Fruit fly (Drosophila melanogaster) whole organism, embryonic: ENCODE results near the gene CG33060.

Source experiments
- Ada2b ChIP-seq: fragments of 200-800 bp; sonication (Bioruptor generic); IDR thresholded peaks from 2 replicates; pipeline ENCODE4 v1.3.6; 2022; ENCODE audit warnings: missing biosample characterization, missing genetic modification characterization
- BEAF-32 ChIP-seq: fragments of 200-800 bp; sonication (Bioruptor generic); optimal IDR thresholded peaks from 3 replicates; lab custom pipeline; 2017; ENCODE audit warnings: missing biosample characterization, missing genetic modification characterization, mild to moderate bottlenecking, moderate library complexity, missing genetic modification reagents
- C15 ChIP-seq: fragments of 200-800 bp; sonication (Bioruptor generic); IDR thresholded peaks from 3 replicates; pipeline ENCODE4 v1.3.6; 2022; ENCODE audit warnings: missing biosample characterization, missing genetic modification characterization
- CG10267 ChIP-seq: fragments of 200-800 bp; sonication (Bioruptor generic); optimal IDR thresholded peaks from 2 replicates; lab custom pipeline; 2018; ENCODE audit warnings: missing biosample characterization, mild to moderate bottlenecking, missing genetic modification characterization, moderate library complexity
- CG14710 ChIP-seq: fragments of 200-800 bp; sonication (Bioruptor generic); optimal IDR thresholded peaks from 3 replicates; lab custom pipeline; 2019; ENCODE audit warnings: missing biosample characterization, mild to moderate bottlenecking, missing genetic modification characterization, moderate library complexity
- CG15514 ChIP-seq: fragments of 200-800 bp; sonication (Bioruptor generic); optimal IDR thresholded peaks from 3 replicates; lab custom pipeline; 2017; ENCODE audit warnings: missing biosample characterization, missing genetic modification characterization, mild to moderate bottlenecking, moderate library complexity, missing genetic modification reagents
- CG1602 ChIP-seq: fragments of 200-800 bp; sonication (Bioruptor generic); optimal IDR thresholded peaks from 3 replicates; lab custom pipeline; 2016; ENCODE audit warnings: missing biosample characterization, missing genetic modification characterization
- CG17186 ChIP-seq: fragments of 200-800 bp; sonication (Bioruptor generic); optimal IDR thresholded peaks from 3 replicates; lab custom pipeline; 2017; ENCODE audit warnings: missing biosample characterization, missing genetic modification reagents, missing genetic modification characterization
- CG2875 ChIP-seq: fragments of 200-800 bp; sonication (Bioruptor generic); optimal IDR thresholded peaks from 2 replicates; lab custom pipeline; 2017; ENCODE audit warnings: missing biosample characterization, mild to moderate bottlenecking, missing genetic modification characterization, missing genetic modification reagents
- CG34422 ChIP-seq: fragments of 200-800 bp; sonication (Bioruptor generic); IDR thresholded peaks from 3 replicates; pipeline ENCODE4 v1.3.6; 2022; ENCODE audit warnings: missing biosample characterization, missing genetic modification characterization
- CG3847 ChIP-seq: fragments of 200-800 bp; sonication (Bioruptor generic); IDR thresholded peaks from 2 replicates; pipeline ENCODE4 v1.3.6; 2022; ENCODE audit warnings: missing biosample characterization, missing genetic modification characterization
- CG6254 ChIP-seq: fragments of 200-800 bp; sonication (Bioruptor generic); optimal IDR thresholded peaks from 3 replicates; lab custom pipeline; 2017; ENCODE audit warnings: mild to moderate bottlenecking, missing biosample characterization, missing genetic modification reagents, missing genetic modification characterization
- CG7271 ChIP-seq: fragments of 200-800 bp; sonication (Bioruptor generic); optimal IDR thresholded peaks from 2 replicates; lab custom pipeline; 2018; ENCODE audit warnings: missing biosample characterization, mild to moderate bottlenecking, missing genetic modification characterization, moderate library complexity
- CG9797 ChIP-seq: fragments of 200-800 bp; sonication (Bioruptor generic); optimal IDR thresholded peaks from 3 replicates; lab custom pipeline; 2018; ENCODE audit warnings: missing biosample characterization, mild to moderate bottlenecking, missing genetic modification characterization
- CHES-1-like ChIP-seq: fragments of 200-800 bp; sonication (Bioruptor generic); optimal IDR thresholded peaks from 2 replicates; lab custom pipeline; 2016; ENCODE audit warnings: missing biosample characterization, missing genetic modification characterization
- CrebB ChIP-seq: fragments of 200-800 bp; sonication (Bioruptor generic); optimal IDR thresholded peaks from 3 replicates; lab custom pipeline; 2018; ENCODE audit warnings: missing biosample characterization, mild to moderate bottlenecking, missing genetic modification characterization
- Eip74EF ChIP-seq, 2 experiments: fragments of 200-800 bp in 1 of 2; fragments of >200 bp in 1 of 2; sonication (Bioruptor generic) in 1 of 2; optimal IDR thresholded peaks; 2 replicates each; lab custom pipeline; 2017 to 2019; ENCODE audit warnings: missing biosample characterization in 2 of 2, missing genetic modification characterization in 2 of 2, mild to moderate bottlenecking in 1 of 2, moderate library complexity in 1 of 2
- Ets97D ChIP-seq: fragments of 200-800 bp; sonication (Bioruptor generic); optimal IDR thresholded peaks from 3 replicates; lab custom pipeline; 2016; ENCODE audit warnings: missing biosample characterization, missing genetic modification characterization
- Fer1 ChIP-seq: fragments of 200-800 bp; sonication (Bioruptor generic); optimal IDR thresholded peaks from 2 replicates; lab custom pipeline; 2017; ENCODE audit warnings: missing biosample characterization, mild to moderate bottlenecking, missing genetic modification characterization
- H2.0 ChIP-seq: fragments of 200-800 bp; sonication (Bioruptor generic); IDR thresholded peaks from 2 replicates; pipeline ENCODE4 v1.3.6; 2022; ENCODE audit warnings: missing biosample characterization, missing genetic modification characterization
- HmgZ ChIP-seq: fragments of 200-800 bp; sonication (Bioruptor generic); optimal IDR thresholded peaks from 2 replicates; lab custom pipeline; 2018; ENCODE audit warnings: missing biosample characterization, mild to moderate bottlenecking, missing genetic modification characterization
- MESR4 ChIP-seq: fragments of 200-800 bp; sonication (Bioruptor generic); optimal IDR thresholded peaks from 2 replicates; lab custom pipeline; 2018; ENCODE audit warnings: missing biosample characterization, mild to moderate bottlenecking, missing genetic modification characterization, moderate library complexity
- Med ChIP-seq: fragments of 200-800 bp; sonication (Bioruptor generic); peaks from one replicate; lab custom pipeline; 2016; ENCODE audit warnings: missing biosample characterization, missing genetic modification characterization, mild to moderate bottlenecking, inconsistent platforms, moderate library complexity
- Myb ChIP-seq: fragments of 200-800 bp; sonication (Bioruptor generic); optimal IDR thresholded peaks from 2 replicates; lab custom pipeline; 2016; ENCODE audit warnings: missing biosample characterization, missing genetic modification characterization
- Rfx ChIP-seq: fragments of 200-800 bp; sonication (Bioruptor generic); IDR thresholded peaks from 2 replicates; pipeline ENCODE4 v1.3.6; 2022; ENCODE audit warnings: missing biosample characterization, missing genetic modification characterization
- Scr ChIP-seq: fragments of 200-800 bp; sonication (Bioruptor generic); IDR thresholded peaks from 2 replicates; pipeline ENCODE4 v1.3.6; 2022; ENCODE audit warnings: missing biosample characterization, missing genetic modification characterization; ENCODE audit not compliant: partially characterized antibody
- Spps ChIP-seq: fragments of 200-800 bp; sonication (Bioruptor generic); optimal IDR thresholded peaks from 2 replicates; lab custom pipeline; 2018; ENCODE audit warnings: missing biosample characterization, mild to moderate bottlenecking, missing genetic modification characterization
- Sry-δ ChIP-seq: fragments of 200-800 bp; sonication (Bioruptor generic); optimal IDR thresholded peaks from 2 replicates; lab custom pipeline; 2016; ENCODE audit warnings: missing biosample characterization, missing genetic modification characterization
- bigmax ChIP-seq: fragments of 200-800 bp; sonication (Bioruptor generic); optimal IDR thresholded peaks from 2 replicates; lab custom pipeline; 2018; ENCODE audit warnings: missing biosample characterization, mild to moderate bottlenecking, missing genetic modification characterization
- crp ChIP-seq, 2 experiments: fragments of 200-800 bp; sonication (Bioruptor generic); optimal IDR thresholded peaks; 2 replicates in 1 of 2; 3 replicates in 1 of 2; lab custom pipeline; 2017; ENCODE audit warnings: missing biosample characterization in 2 of 2, missing genetic modification characterization in 2 of 2, mild to moderate bottlenecking in 1 of 2, moderate library complexity in 1 of 2
- exex ChIP-seq: fragments of 200-800 bp; sonication (Bioruptor generic); optimal IDR thresholded peaks from 4 replicates; lab custom pipeline; 2018; ENCODE audit warnings: missing biosample characterization, mild to moderate bottlenecking, missing genetic modification characterization, moderate library complexity
- gfzf ChIP-seq: fragments of 200-800 bp; sonication (Bioruptor generic); optimal IDR thresholded peaks from 2 replicates; lab custom pipeline; 2016; ENCODE audit warnings: missing biosample characterization, mild to moderate bottlenecking, missing genetic modification characterization, moderate library complexity
- her ChIP-seq: fragments of 200-800 bp; sonication (Bioruptor generic); optimal IDR thresholded peaks from 2 replicates; lab custom pipeline; 2016; ENCODE audit warnings: missing biosample characterization, missing genetic modification characterization
- mam ChIP-seq: fragments of 200-800 bp; sonication (Bioruptor generic); optimal IDR thresholded peaks from 3 replicates; lab custom pipeline; 2016; ENCODE audit warnings: missing biosample characterization, missing genetic modification characterization
- nmo ChIP-seq: fragments of 200-800 bp; sonication (Bioruptor generic); optimal IDR thresholded peaks from 2 replicates; lab custom pipeline; 2018; ENCODE audit warnings: missing biosample characterization, mild to moderate bottlenecking, missing genetic modification characterization, moderate library complexity
- otp ChIP-seq: fragments of 200-800 bp; sonication (Bioruptor generic); IDR thresholded peaks from 3 replicates; pipeline ENCODE4, ENCODE4 v1.3.6; 2022; ENCODE audit warnings: missing biosample characterization, missing genetic modification characterization
- phol ChIP-seq: fragments of 200-800 bp; sonication (Bioruptor generic); optimal IDR thresholded peaks from 3 replicates; lab custom pipeline; 2018; ENCODE audit warnings: missing biosample characterization, mild to moderate bottlenecking, missing genetic modification characterization, moderate library complexity
- pzg ChIP-seq: fragments of 200-800 bp; sonication (Bioruptor generic); optimal IDR thresholded peaks from 3 replicates; lab custom pipeline; 2018; ENCODE audit warnings: missing biosample characterization, mild to moderate bottlenecking, missing genetic modification characterization, moderate library complexity
- row ChIP-seq: fragments of 200-800 bp; sonication (Bioruptor generic); IDR thresholded peaks from 3 replicates; pipeline ENCODE4 v1.3.6; 2022; ENCODE audit warnings: missing biosample characterization, missing genetic modification characterization
- scrt ChIP-seq: fragments of 200-800 bp; sonication (Bioruptor generic); optimal IDR thresholded peaks from 2 replicates; lab custom pipeline; 2018; ENCODE audit warnings: missing biosample characterization, mild to moderate bottlenecking, missing genetic modification characterization, moderate library complexity
- stwl ChIP-seq: fragments of 200-800 bp; sonication (Bioruptor generic); optimal IDR thresholded peaks from 3 replicates; lab custom pipeline; 2018; ENCODE audit warnings: missing biosample characterization, mild to moderate bottlenecking, missing genetic modification characterization, moderate library complexity
- trem ChIP-seq: fragments of 200-800 bp; optimal IDR thresholded peaks from 3 replicates; lab custom pipeline; 2019; ENCODE audit warnings: missing biosample characterization, mild to moderate bottlenecking, missing genetic modification characterization, moderate library complexity
- vvl ChIP-seq: fragments of 200-800 bp; sonication (Bioruptor generic); IDR thresholded peaks from 2 replicates; pipeline ENCODE4 v1.3.6; 2022; ENCODE audit warnings: missing biosample characterization, missing genetic modification characterization
- zen ChIP-seq: fragments of 200-800 bp; sonication (Bioruptor generic); optimal IDR thresholded peaks from 3 replicates; lab custom pipeline; 2018; ENCODE audit warnings: missing biosample characterization, mild to moderate bottlenecking, missing genetic modification characterization, moderate library complexity

Gene CG33060

DNA sequence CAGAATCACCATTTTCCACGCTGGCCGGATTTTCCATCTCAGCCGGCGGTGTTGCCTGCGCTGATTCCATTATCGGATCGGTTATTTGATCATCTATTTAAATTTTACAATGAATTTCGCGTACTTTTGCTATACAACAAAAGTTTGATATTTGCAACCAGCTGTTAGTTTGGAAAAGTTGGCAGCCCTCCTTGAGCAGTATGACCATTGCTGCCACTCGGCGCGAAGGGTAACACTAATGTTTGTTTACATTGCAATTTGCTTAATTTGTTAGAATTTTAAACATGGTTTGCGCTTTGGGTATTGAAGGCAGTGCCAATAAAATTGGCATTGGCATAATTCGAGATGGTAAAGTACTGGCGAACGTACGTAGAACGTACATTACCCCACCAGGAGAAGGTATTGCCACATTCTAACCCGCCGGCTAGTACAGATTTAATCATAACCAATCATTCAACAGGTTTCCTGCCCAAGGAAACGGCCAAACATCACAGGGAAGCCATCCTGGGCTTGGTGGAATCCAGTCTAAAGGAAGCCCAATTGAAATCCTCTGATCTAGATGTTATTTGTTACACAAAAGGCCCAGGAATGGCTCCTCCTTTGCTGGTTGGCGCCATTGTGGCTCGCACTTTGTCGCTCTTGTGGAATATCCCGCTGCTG, 21.1 kb downstream of the CG33060 start, which contains the start of the genes Golgin104 and Tcs3 (continued):
- peak; percentile 8 for TF ChIP-seq exex (tag; lab: Kevin White, UChicago)
- TF ChIP-seq CrebB (tag; lab: Kevin White, UChicago): no peak
- peak; percentile 39; the same call in 1 of the 3 replicates for TF ChIP-seq row (GFP tag; lab: Robert Waterston, UW)
- TF ChIP-seq Rfx (GFP tag; lab: Robert Waterston, UW): no peak; the same call in 1 of the 2 replicates
- TF ChIP-seq Sry-δ (GFP tag; lab: Kevin White, UChicago): peak; percentile 16
- TF ChIP-seq Spps (tag; lab: Kevin White, UChicago): no peak
- TF ChIP-seq phol (tag; lab: Kevin White, UChicago): peak; percentile 4
- TF ChIP-seq stwl (tag; lab: Kevin White, UChicago): peak; percentile 75
- peak; percentile 92 for TF ChIP-seq scrt (GFP tag; lab: Kevin White, UChicago)
- TF ChIP-seq CG34422 (GFP tag; lab: Robert Waterston, UW): peak; percentile 49; the same call in 1 of the 3 replicates
- TF ChIP-seq CG15514 (GFP tag; lab: Kevin White, UChicago): peak; percentile 36
- no peak for TF ChIP-seq CG6254 (GFP tag; lab: Kevin White, UChicago)
- peak; percentile 32 for TF ChIP-seq CHES-1-like (GFP tag; lab: Kevin White, UChicago)
- no peak for TF ChIP-seq H2.0 (GFP tag; lab: Robert Waterston, UW)
- peak; percentile 89 for TF ChIP-seq CG9797
- TF ChIP-seq zen (tag; lab: Kevin White, UChicago): peak; percentile 73
- TF ChIP-seq trem: peak; percentile 99
- TF ChIP-seq HmgZ (tag; lab: Kevin White, UChicago): peak; percentile 63
- peak; percentile 56 for TF ChIP-seq MESR4 (GFP tag; lab: Kevin White, UChicago)
- peak; percentile 40 for TF ChIP-seq bigmax (GFP tag; lab: Kevin White, UChicago)
- peak; percentile 19; the same call in 1 of the 2 replicates for TF ChIP-seq vvl (GFP tag; lab: Robert Waterston, UW)
- TF ChIP-seq Fer1 (GFP tag; lab: Kevin White, UChicago): no peak
- no peak for TF ChIP-seq mam (GFP tag; lab: Kevin White, UChicago)
- TF ChIP-seq Ada2b: no peak
- peak; percentile 69 for TF ChIP-seq gfzf (GFP tag; lab: Kevin White, UChicago)
- peak; percentile 38; the same call in 1 of the 2 replicates for TF ChIP-seq Scr (GFP tag; lab: Robert Waterston, UW)
- TF ChIP-seq otp (GFP tag; lab: Robert Waterston, UW): 0 out of 3 replicates have a peak, but pooled peaks have one; percentile 21
- peak; percentile 26 for TF ChIP-seq Ets97D (GFP tag; lab: Kevin White, UChicago)
- TF ChIP-seq Med (GFP tag; lab: Kevin White, UChicago): peak; percentile 63
- TF ChIP-seq Eip74EF (GFP tag; optimal IDR thresholded peaks at IDR 0.05; lab: Kevin White, UChicago): no peak
- no peak for TF ChIP-seq her (GFP tag; lab: Kevin White, UChicago)
- peak; percentile 30 for TF ChIP-seq CG17186 (GFP tag; lab: Kevin White, UChicago)
- peak; percentile 91 to 96 for TF ChIP-seq crp (GFP tag; optimal IDR thresholded peaks at IDR 0.05; lab: Kevin White, UChicago)
- peak; percentile 75 for TF ChIP-seq pzg (GFP tag; lab: Kevin White, UChicago)
- TF ChIP-seq CG2875 (GFP tag; lab: Kevin White, UChicago): no peak
- no peak for TF ChIP-seq C15 (GFP tag; lab: Robert Waterston, UW)
- TF ChIP-seq BEAF-32: peak; percentile 21
- peak; percentile 30 for TF ChIP-seq CG14710 (tag; lab: Kevin White, UChicago)
- peak; percentile 8 for TF ChIP-seq nmo (GFP tag; lab: Kevin White, UChicago)
- no peak for TF ChIP-seq CG1602 (GFP tag; lab: Kevin White, UChicago)
- TF ChIP-seq CG7271: no peak
- peak; percentile 3 for TF ChIP-seq CG10267 (tag; lab: Kevin White, UChicago)
- peak; percentile 31 for TF ChIP-seq Myb (GFP tag; lab: Kevin White, UChicago)
- peak; percentile 41; the same call in 1 of the 2 replicates for TF ChIP-seq CG3847 (GFP tag; lab: Robert Waterston, UW)
